Worm (Caenorhabditis elegans) whole organism, young adult: ENCODE results near the gene dct-16.

Experiments
- F10E7.11 ChIP-seq: sonication (generic microtip); optimal IDR thresholded peaks from 2 replicates; lab custom pipeline; 2017; ENCODE audit warnings: mild to moderate bottlenecking, missing genetic modification characterization, moderate library complexity, missing compliant biosample characterization
- F33H1.4 ChIP-seq: fragments of 200-800 bp; sonication (Bioruptor generic); IDR thresholded peaks from 2 replicates; pipeline ENCODE4 v1.3.6; 2022; ENCODE audit warnings: missing genetic modification reagents, missing genetic modification characterization, missing compliant biosample characterization
- F39B2.1 ChIP-seq: fragments of 200-800 bp; sonication (Bioruptor generic); IDR thresholded peaks from 2 replicates; pipeline ENCODE4 v1.3.6; 2022; ENCODE audit warnings: missing genetic modification reagents, missing genetic modification characterization, missing compliant biosample characterization
- F49E8.2 ChIP-seq: sonication (generic microtip); optimal IDR thresholded peaks from 3 replicates; lab custom pipeline; 2017; ENCODE audit warnings: missing genetic modification characterization, mild to moderate bottlenecking, missing compliant biosample characterization, antibody characterized with exemption, moderate library complexity; ENCODE audit not compliant: insufficient read depth
- F57A8.1 ChIP-seq: fragments of 200-800 bp; sonication (Bioruptor generic); optimal IDR thresholded peaks from 2 replicates; lab custom pipeline; 2018; ENCODE audit warnings: mild to moderate bottlenecking, missing genetic modification characterization, moderate library complexity, missing compliant biosample characterization
- F57C9.4 ChIP-seq: sonication (generic microtip); optimal IDR thresholded peaks from 2 replicates; lab custom pipeline; 2017; ENCODE audit warnings: mild to moderate bottlenecking, missing genetic modification characterization, missing compliant biosample characterization
- K12H6.12 ChIP-seq: fragments of 200-800 bp; sonication (Bioruptor generic); optimal IDR thresholded peaks from 2 replicates; lab custom pipeline; 2018; ENCODE audit warnings: mild to moderate bottlenecking, missing genetic modification characterization, missing compliant biosample characterization
- Y53F4B.3 ChIP-seq: fragments of 200-800 bp; sonication (Bioruptor generic); IDR thresholded peaks from 2 replicates; pipeline ENCODE4 v1.3.6; 2022; ENCODE audit warnings: missing genetic modification reagents, missing genetic modification characterization, missing compliant biosample characterization
- Y79H2A.3 ChIP-seq: fragments of 200-800 bp; sonication (Bioruptor generic); conservative IDR thresholded peaks from 2 replicates; pipeline ENCODE4 v1.3.6; 2022; ENCODE audit warnings: missing genetic modification reagents, missing genetic modification characterization, missing compliant biosample characterization
- Y95B8A.8 ChIP-seq: fragments of 200-800 bp; sonication (Bioruptor generic); IDR thresholded peaks from 2 replicates; pipeline ENCODE4 v1.3.6; 2022; ENCODE audit warnings: missing genetic modification reagents, missing genetic modification characterization, missing compliant biosample characterization
- aptf-2 ChIP-seq: fragments of 200-800 bp; sonication (Bioruptor generic); conservative IDR thresholded peaks from 2 replicates; pipeline ENCODE4 v1.3.6; 2022; ENCODE audit warnings: missing genetic modification reagents, missing genetic modification characterization, missing compliant biosample characterization
- bed-1 ChIP-seq: fragments of 200-800 bp; sonication (Bioruptor generic); IDR thresholded peaks from 2 replicates; pipeline ENCODE4 v1.3.6; 2022; ENCODE audit warnings: missing genetic modification reagents, missing genetic modification characterization, missing compliant biosample characterization
- ceh-27 ChIP-seq: fragments of 200-800 bp; sonication (Bioruptor generic); optimal IDR thresholded peaks from 2 replicates; lab custom pipeline; 2018; ENCODE audit warnings: mild to moderate bottlenecking, missing genetic modification characterization, moderate library complexity, missing compliant biosample characterization
- ceh-91 ChIP-seq: fragments of 200-800 bp; sonication (Bioruptor generic); IDR thresholded peaks from 2 replicates; pipeline ENCODE4 v1.3.6; 2022; ENCODE audit warnings: missing genetic modification reagents, missing genetic modification characterization, missing compliant biosample characterization
- dox-1 ChIP-seq: fragments of 200-800 bp; sonication (Bioruptor generic); IDR thresholded peaks from 2 replicates; pipeline ENCODE4 v1.3.6; 2022; ENCODE audit warnings: missing genetic modification reagents, missing genetic modification characterization, missing compliant biosample characterization
- dpl-1 ChIP-seq: fragments of 150-350 bp; optimal IDR thresholded peaks from 2 replicates; lab custom pipeline; 2014; ENCODE audit warnings: missing biosample characterization, missing genetic modification reagents, missing genetic modification characterization
- efl-1 ChIP-seq: fragments of 150-350 bp; optimal IDR thresholded peaks from 2 replicates; lab custom pipeline; 2014; ENCODE audit warnings: missing biosample characterization, missing genetic modification reagents, missing genetic modification characterization
- ekl-4 ChIP-seq: fragments of 200-800 bp; sonication (Bioruptor generic); IDR thresholded peaks from 2 replicates; pipeline ENCODE4 v1.3.6; 2022; ENCODE audit warnings: missing genetic modification reagents, missing genetic modification characterization, missing compliant biosample characterization
- gei-17 ChIP-seq: fragments of 200-800 bp; sonication (Bioruptor generic); optimal IDR thresholded peaks from 2 replicates; lab custom pipeline; 2018; ENCODE audit warnings: mild to moderate bottlenecking, missing genetic modification characterization, missing compliant biosample characterization
- hmg-20 ChIP-seq: fragments of 200-800 bp; sonication (Bioruptor generic); IDR thresholded peaks from 2 replicates; pipeline ENCODE4 v1.3.6; 2022; ENCODE audit warnings: missing genetic modification reagents, missing genetic modification characterization, missing compliant biosample characterization
- let-607 ChIP-seq, 2 experiments: fragments of 200-800 bp in 1 of 2; sonication (Bioruptor generic) in 1 of 2; sonication (generic microtip) in 1 of 2; optimal IDR thresholded peaks; 2 replicates each; lab custom pipeline; 2016 to 2018; ENCODE audit warnings: mild to moderate bottlenecking in 2 of 2, missing compliant biosample characterization in 2 of 2, missing genetic modification characterization in 2 of 2, moderate library complexity in 2 of 2, missing genotype in 1 of 2
- lir-1 ChIP-seq: fragments of 200-800 bp; sonication (Bioruptor generic); conservative IDR thresholded peaks from 2 replicates; pipeline ENCODE4 v1.3.6; 2022; ENCODE audit warnings: missing genetic modification reagents, missing genetic modification characterization, missing compliant biosample characterization
- madf-6 ChIP-seq: fragments of 200-800 bp; sonication (Bioruptor generic); IDR thresholded peaks from 2 replicates; pipeline ENCODE4 v1.3.6; 2022; ENCODE audit warnings: missing genetic modification reagents, missing genetic modification characterization, missing compliant biosample characterization
- mcd-1 ChIP-seq: fragments of 200-800 bp; sonication (Bioruptor generic); IDR thresholded peaks from 2 replicates; pipeline ENCODE4 v1.3.6; 2022; ENCODE audit warnings: missing genetic modification reagents, missing genetic modification characterization, missing compliant biosample characterization
- mes-4 ChIP-seq: sonication (generic microtip); optimal IDR thresholded peaks from 2 replicates; lab custom pipeline; 2016; ENCODE audit warnings: missing genotype, missing genetic modification characterization, missing compliant biosample characterization
- nfyb-1 ChIP-seq: fragments of 200-800 bp; sonication (Bioruptor generic); IDR thresholded peaks from 2 replicates; pipeline ENCODE4 v1.3.6; 2022; ENCODE audit warnings: missing genetic modification reagents, missing genetic modification characterization, missing compliant biosample characterization
- nhr-179 ChIP-seq: sonication (generic microtip); optimal IDR thresholded peaks from 2 replicates; lab custom pipeline; 2016; ENCODE audit warnings: mild to moderate bottlenecking, missing genetic modification characterization, missing compliant biosample characterization
- nhr-27 ChIP-seq: fragments of 200-800 bp; sonication (Bioruptor generic); optimal IDR thresholded peaks from 2 replicates; lab custom pipeline; 2018; ENCODE audit warnings: mild to moderate bottlenecking, missing genetic modification characterization, moderate library complexity, missing compliant biosample characterization
- nhr-80 ChIP-seq: sonication (generic microtip); optimal IDR thresholded peaks from 2 replicates; lab custom pipeline; 2016; ENCODE audit warnings: missing genetic modification characterization, missing compliant biosample characterization
- nhr-90 ChIP-seq: sonication (generic microtip); optimal IDR thresholded peaks from 2 replicates; lab custom pipeline; 2016; ENCODE audit warnings: missing genotype, mild to moderate bottlenecking, missing genetic modification characterization, missing compliant biosample characterization
- pbrm-1 ChIP-seq: fragments of 200-800 bp; sonication (Bioruptor generic); IDR thresholded peaks from 2 replicates; pipeline ENCODE4 v1.3.6; 2022; ENCODE audit warnings: missing genetic modification reagents, missing genetic modification characterization, missing compliant biosample characterization
- pha-4 ChIP-seq: fragments of 150-350 bp; sonication (generic microtip); optimal IDR thresholded peaks from 2 replicates; lab custom pipeline; 2014; ENCODE audit warnings: missing biosample characterization, missing genetic modification reagents, missing genetic modification characterization
- rcor-1 ChIP-seq: fragments of 200-800 bp; sonication (Bioruptor generic); IDR thresholded peaks from 2 replicates; pipeline ENCODE4 v1.3.6; 2022; ENCODE audit warnings: missing genetic modification reagents, missing genetic modification characterization, missing compliant biosample characterization
- snpc-1.1 ChIP-seq: sonication (generic microtip); optimal IDR thresholded peaks from 2 replicates; lab custom pipeline; 2017; ENCODE audit warnings: missing genetic modification characterization, mild to moderate bottlenecking, missing compliant biosample characterization, antibody characterized with exemption, moderate library complexity, missing genotype, missing genetic modification reagents; ENCODE audit not compliant: insufficient read depth
- snpc-1.3 ChIP-seq: sonication (generic microtip); optimal IDR thresholded peaks from 2 replicates; lab custom pipeline; 2017; ENCODE audit warnings: missing genetic modification characterization, mild to moderate bottlenecking, missing compliant biosample characterization, antibody characterized with exemption, moderate library complexity, missing genotype, missing genetic modification reagents; ENCODE audit not compliant: insufficient read depth
- snpc-4 ChIP-seq, 5 experiments: fragments of 150-350 bp in 1 of 5; sonication (generic microtip) in 4 of 5; optimal IDR thresholded peaks; 2 replicates each; lab custom pipeline; 2014 to 2018; ENCODE audit warnings: missing genetic modification characterization in 5 of 5, missing biosample characterization in 3 of 5, antibody characterized with exemption in 2 of 5, mild to moderate bottlenecking in 2 of 5, missing compliant biosample characterization in 2 of 5, missing genotype in 2 of 5, moderate library complexity in 2 of 5, missing genetic modification reagents in 1 of 5
- somi-1 ChIP-seq: fragments of 200-800 bp; sonication (Bioruptor generic); optimal IDR thresholded peaks from 2 replicates; lab custom pipeline; 2018; ENCODE audit warnings: mild to moderate bottlenecking, missing genetic modification characterization, missing compliant biosample characterization
- tbp1 ChIP-seq: fragments of 200-800 bp; sonication (Bioruptor generic); optimal IDR thresholded peaks from 2 replicates; lab custom pipeline; 2018; ENCODE audit warnings: mild to moderate bottlenecking, missing genetic modification characterization, missing compliant biosample characterization
- tlf-1 ChIP-seq: fragments of 200-800 bp; sonication (Bioruptor generic); optimal IDR thresholded peaks from 2 replicates; lab custom pipeline; 2018; ENCODE audit warnings: mild to moderate bottlenecking, missing genetic modification characterization, missing compliant biosample characterization
- ztf-22 ChIP-seq: fragments of 200-800 bp; sonication (Bioruptor generic); optimal IDR thresholded peaks from 2 replicates; lab custom pipeline; 2018; ENCODE audit warnings: mild to moderate bottlenecking, missing genetic modification characterization, moderate library complexity, missing compliant biosample characterization
- ztf-25 ChIP-seq: fragments of 200-800 bp; sonication (Bioruptor generic); IDR thresholded peaks from 2 replicates; pipeline ENCODE4 v1.3.6; 2022; ENCODE audit warnings: missing genetic modification reagents, missing genetic modification characterization, missing compliant biosample characterization
- ztf-3 ChIP-seq: fragments of 200-800 bp; sonication (Bioruptor generic); optimal IDR thresholded peaks from 2 replicates; lab custom pipeline; 2018; ENCODE audit warnings: mild to moderate bottlenecking, missing genetic modification characterization, missing compliant biosample characterization

Gene dct-16

DNA sequence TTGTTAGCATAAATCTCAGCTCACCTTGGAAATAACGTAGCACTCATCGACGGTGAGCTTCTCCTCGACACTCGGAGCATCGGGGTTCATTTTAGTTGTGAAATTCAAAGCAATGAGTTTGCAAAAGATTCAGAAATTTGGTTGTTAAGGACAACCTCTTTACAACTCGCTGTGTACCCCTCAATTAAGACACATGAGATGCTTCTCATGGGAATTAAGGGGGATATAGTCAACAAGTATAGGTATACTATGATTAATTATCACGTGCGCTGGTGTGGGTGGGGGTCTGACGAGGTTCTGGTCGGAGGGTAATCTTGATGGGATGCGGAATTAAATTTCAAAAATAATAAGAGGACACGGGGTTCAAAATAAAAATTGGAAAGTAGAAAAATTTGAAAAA is 1.5 kb upstream of the dct-16 start, which contains the start of gene dct-14:
dct-14 (minus strand) TSS at position 101 of the 400 bp plus-strand sequence.
- TF ChIP-seq ekl-4 (GFP tag; lab: Robert Waterston, UW) (no peak), F39B2.1 (GFP tag; lab: Robert Waterston, UW) (no peak), Y53F4B.3 (GFP tag; lab: Robert Waterston, UW) (no peak), pbrm-1 (GFP tag; lab: Robert Waterston, UW) (no peak), ceh-27 (GFP tag; lab: Kevin White, UChicago) (no peak), snpc-1.3 (no peak), dpl-1 (no peak), madf-6 (no peak), F57A8.1 (GFP tag; lab: Kevin White, UChicago) (no peak), pha-4 (tag; lab: Kevin White, UChicago) (no peak), F49E8.2 (tag; lab: Kevin White, UChicago) (no peak), somi-1 (GFP tag; lab: Kevin White, UChicago) (no peak), aptf-2 (no peak), nhr-80 (tag; lab: Kevin White, UChicago) (no peak)

DNA sequence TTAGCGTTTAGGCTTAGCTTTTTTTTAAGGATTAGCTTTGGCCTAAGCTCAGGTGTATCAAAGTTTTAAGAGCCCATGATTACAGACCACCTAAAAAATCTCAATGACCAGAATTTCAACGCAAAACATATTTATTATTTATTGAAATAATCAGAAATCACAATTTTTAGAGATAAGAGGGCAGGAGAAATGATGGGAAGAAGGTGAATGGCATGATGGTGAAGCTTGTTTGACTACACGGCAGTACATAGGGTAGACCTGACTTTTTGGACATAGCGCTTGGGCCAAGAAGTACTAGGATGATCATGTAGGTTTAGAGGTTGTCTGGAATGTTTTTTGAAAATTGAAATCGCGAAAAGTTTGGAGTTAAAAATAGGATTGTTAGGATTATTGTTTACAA is 785 bp upstream of the dct-16 start:
- no peak for TF ChIP-seq gei-17 (GFP tag; lab: Kevin White, UChicago)
- no peak for TF ChIP-seq nhr-90 (tag; lab: Kevin White, UChicago)
- no peak for TF ChIP-seq rcor-1 (GFP tag; lab: Robert Waterston, UW)
- TF ChIP-seq nfyb-1 (GFP tag; lab: Robert Waterston, UW) = no peak
- no peak for TF ChIP-seq mcd-1
- peak; percentile 23 for TF ChIP-seq nhr-80 (tag; lab: Kevin White, UChicago)
- no peak for TF ChIP-seq snpc-1.1
- no peak for TF ChIP-seq F10E7.11
- no peak for TF ChIP-seq mes-4 (tag; lab: Kevin White, UChicago)
- TF ChIP-seq ztf-22 (GFP tag; lab: Kevin White, UChicago) = no peak
- TF ChIP-seq ceh-27 (GFP tag; lab: Kevin White, UChicago) = no peak
- no peak for TF ChIP-seq snpc-1.3
- TF ChIP-seq let-607 (tag; optimal IDR thresholded peaks at IDR 0.05; lab: Kevin White, UChicago) = peak in 1 of 2 experiments; percentile 12
- TF ChIP-seq F57C9.4 (tag; lab: Kevin White, UChicago) = no peak
- no peak for TF ChIP-seq somi-1 (GFP tag; lab: Kevin White, UChicago)
- no peak for TF ChIP-seq ztf-25 (GFP tag; lab: Robert Waterston, UW)

DNA sequence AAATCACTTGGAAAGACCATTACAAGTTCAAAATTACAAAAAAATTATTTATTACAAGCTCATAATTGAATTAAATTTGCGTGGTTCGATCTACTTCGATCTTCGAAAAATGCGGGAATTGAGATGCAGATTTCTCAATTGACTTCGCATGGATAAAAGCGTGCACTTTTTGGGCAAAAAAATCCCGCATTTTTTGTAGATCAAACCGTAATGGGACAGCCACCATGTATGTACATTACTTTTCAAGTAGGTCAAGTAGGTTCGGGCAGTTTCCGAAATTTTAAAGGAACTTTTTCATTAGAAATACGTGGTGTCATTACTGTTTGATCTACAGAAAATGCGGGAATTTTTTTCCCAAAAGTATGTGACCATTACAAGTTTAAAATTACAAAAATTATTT is 1.3 kb downstream of the dct-16 start:
- TF ChIP-seq ceh-91 (GFP tag; lab: Robert Waterston, UW) (peak; percentile 42; the same call in 1 of the 2 replicates), F57C9.4 (tag; lab: Kevin White, UChicago) (peak; percentile 11), tlf-1 (peak; percentile 67), ztf-3 (GFP tag; lab: Kevin White, UChicago) (no peak), nhr-179 (tag; lab: Kevin White, UChicago) (peak; percentile 4), K12H6.12 (tag; lab: Kevin White, UChicago) (no peak), F33H1.4 (GFP tag; lab: Robert Waterston, UW) (0 out of 2 replicates have a peak, but pooled peaks have one; percentile 14), ekl-4 (GFP tag; lab: Robert Waterston, UW) (peak; percentile 43; the same call in 1 of the 2 replicates), let-607 (tag; optimal IDR thresholded peaks at IDR 0.05; lab: Kevin White, UChicago) (peak in 1 of 2 experiments; percentile 72), madf-6 (peak; percentile 67), mcd-1 (no peak), F10E7.11 (peak; percentile 41), hmg-20 (GFP tag; lab: Robert Waterston, UW) (0 out of 2 replicates have a peak, but pooled peaks have one; percentile 9), lir-1 (GFP tag; lab: Robert Waterston, UW) (peak; percentile 14; the same call in 1 of the 2 replicates), dox-1 (GFP tag; lab: Robert Waterston, UW) (peak; percentile 54; the same call in 1 of the 2 replicates), gei-17 (GFP tag; lab: Kevin White, UChicago) (peak; percentile 16), Y79H2A.3 (no peak), bed-1 (0 out of 2 replicates have a peak, but pooled peaks have one; percentile 60), tbp1 (GFP tag; lab: Kevin White, UChicago) (peak; percentile 45), nhr-27 (tag; lab: Kevin White, UChicago) (peak; percentile 12), snpc-4 (GFP tag; optimal IDR thresholded peaks at IDR 0.05; lab: Kevin White, UChicago) (no peak), snpc-4 (tag; optimal IDR thresholded peaks at IDR 0.05; lab: Kevin White, UChicago) (peak in 1 of 4 experiments; percentile 23), efl-1 (peak; percentile 53), Y95B8A.8 (GFP tag; lab: Robert Waterston, UW) (0 out of 2 replicates have a peak, but pooled peaks have one; percentile 56)
